Fruit fly (Drosophila melanogaster): Measurements from ENCODE around the gene sbr.

The sbr gene

dm6 chrX:10789279-10789678 is 57.6 kb downstream of the sbr start:
- no peak for TF ChIP-seq CG17801 (GFP tag; optimal IDR thresholded peaks at IDR 0.05; ENCODE audit: partially characterized antibody)

- no peak for TF ChIP-seq CG17801 (GFP tag; optimal IDR thresholded peaks at IDR 0.05; ENCODE audit: partially characterized antibody)
These were observed 59.5 kb downstream of the sbr start for dm6 chrX:10787352-10787751.

- no peak for TF ChIP-seq CG17801 (GFP tag; optimal IDR thresholded peaks at IDR 0.05; ENCODE audit: partially characterized antibody)
These were observed 60.3 kb downstream of the sbr start, which contains the start of the genes Ant2 and sesB for dm6 chrX:10786443-10787097. Gene Ant2, minus strand, starts transcription at chrX:10786907. Gene sesB, minus strand, starts transcription at chrX:10786958.

DNA sequence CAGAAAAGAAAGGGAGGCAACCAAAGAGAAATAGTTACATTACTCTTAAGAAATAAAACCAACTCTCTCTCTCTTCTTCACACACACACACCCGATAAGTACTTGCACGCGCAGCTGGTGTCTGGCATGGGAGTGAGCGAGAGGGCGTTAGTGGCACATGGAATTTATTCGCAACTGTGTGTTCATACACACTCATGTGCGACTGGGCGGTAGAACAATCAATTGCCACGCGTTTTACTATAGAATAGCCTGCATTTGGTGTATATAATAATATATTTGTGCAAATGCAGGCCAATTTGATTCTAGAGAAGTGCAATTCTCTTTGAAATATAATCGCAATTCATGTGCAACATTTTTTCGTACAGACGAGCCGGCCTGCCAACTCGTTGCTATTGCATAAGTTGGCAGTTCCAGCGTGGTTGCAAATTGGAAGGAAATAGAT is 61.0 kb downstream of the sbr start:
- no peak for TF ChIP-seq CG17801 (GFP tag; optimal IDR thresholded peaks at IDR 0.05; ENCODE audit: partially characterized antibody)

dm6 chrX:10784812-10785638 is 61.9 kb downstream of the sbr start:
- TF ChIP-seq CG17801 (GFP tag; optimal IDR thresholded peaks at IDR 0.05; ENCODE audit: partially characterized antibody), result no peak

dm6 chrX:10784330-10784778 is 62.5 kb downstream of the sbr start:
- no peak for TF ChIP-seq CG17801 (GFP tag; optimal IDR thresholded peaks at IDR 0.05; ENCODE audit: partially characterized antibody)

- TF ChIP-seq CG17801 (GFP tag; optimal IDR thresholded peaks at IDR 0.05; ENCODE audit: partially characterized antibody), result no peak
These were observed 63.4 kb downstream of the sbr start for dm6 chrX:10783374-10784064.

Data from ovary, adult (tissue).